Fruit fly (Drosophila melanogaster): ENCODE data around the gene Lint-1.

Gene Lint-1

DNA sequence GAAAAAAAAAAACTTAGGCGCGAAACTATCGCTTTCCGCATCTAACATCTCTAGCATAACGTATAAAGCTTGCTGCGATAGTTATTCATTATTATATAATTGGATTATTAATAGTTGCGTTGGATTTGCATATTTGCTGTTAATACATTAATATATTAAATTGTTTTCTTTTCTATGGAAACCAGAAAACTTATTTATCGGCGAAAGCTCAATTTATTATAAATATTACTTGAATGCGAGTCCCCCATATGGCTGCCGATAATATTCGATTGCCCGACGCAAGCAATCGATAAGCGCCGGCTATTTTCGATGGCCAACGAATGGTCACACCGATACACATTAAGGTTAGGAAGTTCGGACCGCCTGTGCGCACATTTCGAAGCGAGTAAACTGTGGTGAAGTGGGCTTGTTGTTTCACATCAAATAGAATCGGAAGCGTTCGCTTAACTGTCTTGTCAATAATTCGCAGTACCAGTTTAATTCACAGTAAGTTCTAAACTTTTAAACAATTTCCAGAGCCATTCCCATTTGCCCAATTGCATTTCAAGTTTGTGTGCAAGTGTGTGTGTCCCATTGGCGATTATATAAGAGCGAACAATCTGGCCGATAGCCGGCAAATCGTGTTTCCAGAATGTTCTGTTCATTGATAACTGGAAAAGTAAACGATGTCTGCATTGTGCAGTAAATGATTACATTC, 40.8 kb upstream of the Lint-1 start, which contains the start of gene Hsp60A (continued):
- TF ChIP-seq CG9817 (tag; optimal IDR thresholded peaks at IDR 0.05) = peak; percentile 56
- TF ChIP-seq ham (GFP tag; IDR thresholded peaks at IDR 0.05) = no peak
- no peak for TF ChIP-seq fd102C (GFP tag; optimal IDR thresholded peaks at IDR 0.05)
- peak; percentile 86 for TF ChIP-seq BEAF-32 (GFP tag; optimal IDR thresholded peaks at IDR 0.05)
- TF ChIP-seq TFAM (GFP tag; optimal IDR thresholded peaks at IDR 0.05) = no peak
- no peak for TF ChIP-seq CG16863 (GFP tag; optimal IDR thresholded peaks at IDR 0.05)
- no peak for TF ChIP-seq Hr78 (GFP tag; optimal IDR thresholded peaks at IDR 0.05)
- TF ChIP-seq Opbp (GFP tag; IDR thresholded peaks at IDR 0.05; ENCODE audit: partially characterized antibody) = peak; percentile 69; the same call in 2 of the 3 replicates
- TF ChIP-seq slou (GFP tag; optimal IDR thresholded peaks at IDR 0.05) = no peak
- peak; percentile 10 for TF ChIP-seq Six4 (GFP tag; optimal IDR thresholded peaks at IDR 0.05)
- peak; percentile 9 for TF ChIP-seq ATbp (GFP tag; optimal IDR thresholded peaks at IDR 0.05)
- TF ChIP-seq nerfin-1 (tag; optimal IDR thresholded peaks at IDR 0.05) = peak; percentile 26
- TF ChIP-seq CkIIα-i1 (GFP tag; IDR thresholded peaks at IDR 0.05) = no peak
- peak; percentile 59 for TF ChIP-seq CG7839 (tag; optimal IDR thresholded peaks at IDR 0.05)
- TF ChIP-seq CG9876 (GFP tag; optimal IDR thresholded peaks at IDR 0.05) = no peak
- peak; percentile 71 for TF ChIP-seq lilli (GFP tag; optimal IDR thresholded peaks at IDR 0.05)
- TF ChIP-seq CG16813 (GFP tag; IDR thresholded peaks at IDR 0.05; ENCODE audit: partially characterized antibody) = peak; percentile 80
- TF ChIP-seq Fer1 (GFP tag; optimal IDR thresholded peaks at IDR 0.05) = peak; percentile 55
- peak; percentile 48 for TF ChIP-seq CG13775 (GFP tag; optimal IDR thresholded peaks at IDR 0.05)
- no peak for TF ChIP-seq cato (GFP tag; optimal IDR thresholded peaks at IDR 0.05; ENCODE audit: borderline replicate concordance)
- no peak for TF ChIP-seq pho (GFP tag; optimal IDR thresholded peaks at IDR 0.05)
- no peak for TF ChIP-seq CG2875 (GFP tag; optimal IDR thresholded peaks at IDR 0.05)
- peak; percentile 21 for TF ChIP-seq lbe (GFP tag; optimal IDR thresholded peaks at IDR 0.05)
- TF ChIP-seq Ravus (GFP tag; IDR thresholded peaks at IDR 0.05) = no peak
- peak; percentile 41 for TF ChIP-seq Hsf (GFP tag; optimal IDR thresholded peaks at IDR 0.05)
- TF ChIP-seq CG17568 (GFP tag; optimal IDR thresholded peaks at IDR 0.05) = no peak
- no peak for TF ChIP-seq zfh2 (GFP tag; optimal IDR thresholded peaks at IDR 0.05)
- TF ChIP-seq CG42726 (GFP tag; IDR thresholded peaks at IDR 0.05; ENCODE audit: partially characterized antibody) = no peak
- peak in 1 of 2 experiments; percentile 9 for TF ChIP-seq crp (GFP tag; optimal IDR thresholded peaks at IDR 0.05)
- TF ChIP-seq Meics (GFP tag; optimal IDR thresholded peaks at IDR 0.05) = peak; percentile 33
- TF ChIP-seq nerfin-2 (GFP tag; IDR thresholded peaks at IDR 0.05; ENCODE audit: partially characterized antibody) = peak; percentile 78
- no peak for TF ChIP-seq CG8478 (optimal IDR thresholded peaks at IDR 0.05)
- no peak for TF ChIP-seq crol (GFP tag; IDR thresholded peaks at IDR 0.05)
- peak; percentile 82 for TF ChIP-seq tna (GFP tag; IDR thresholded peaks at IDR 0.05; ENCODE audit: partially characterized antibody)
- no peak for TF ChIP-seq CG10565 (GFP tag; optimal IDR thresholded peaks at IDR 0.05)
- TF ChIP-seq PHDP (tag; optimal IDR thresholded peaks at IDR 0.05) = peak; percentile 70
- TF ChIP-seq Sox102F (GFP tag; optimal IDR thresholded peaks at IDR 0.05) = peak; percentile 49
- peak; percentile 12 for TF ChIP-seq exex (tag; optimal IDR thresholded peaks at IDR 0.05)
- no peak for TF ChIP-seq CG1647 (GFP tag; optimal IDR thresholded peaks at IDR 0.05)
- no peak; the same call in 1 of the 2 replicates for TF ChIP-seq CG31224 (GFP tag; IDR thresholded peaks at IDR 0.05)
- no peak for TF ChIP-seq pum (GFP tag; optimal IDR thresholded peaks at IDR 0.05)
- no peak for TF ChIP-seq en (GFP tag; optimal IDR thresholded peaks at IDR 0.05)
- no peak for TF ChIP-seq MTF-1 (GFP tag; optimal IDR thresholded peaks at IDR 0.05; ENCODE audit: borderline replicate concordance)
- no peak for TF ChIP-seq Spps (tag; optimal IDR thresholded peaks at IDR 0.05)
- TF ChIP-seq Trl (optimal IDR thresholded peaks at IDR 0.05) = no peak
- no peak for TF ChIP-seq Trl (GFP tag; optimal IDR thresholded peaks at IDR 0.05)
- no peak for TF ChIP-seq CG4282 (GFP tag; optimal IDR thresholded peaks at IDR 0.05)
- TF ChIP-seq so (GFP tag; IDR thresholded peaks at IDR 0.05) = no peak
- no peak for TF ChIP-seq H15 (GFP tag; IDR thresholded peaks at IDR 0.05)

All from whole organism, embryonic.